Fruit fly (Drosophila melanogaster) whole organism, embryonic: ENCODE results near the gene Pif1.
A peak's percentile ranks its signal among the peaks of the same experiment; 100 is the strongest.

Source experiments
- Atf6 ChIP-seq: fragments of 200-800 bp; sonication (Bioruptor generic); IDR thresholded peaks from 2 replicates; pipeline ENCODE4 v1.3.6; 2022; ENCODE audit warnings: missing biosample characterization, missing genetic modification characterization
- CG10209 ChIP-seq: fragments of 200-800 bp; sonication (Bioruptor generic); optimal IDR thresholded peaks from 3 replicates; lab custom pipeline; 2017; ENCODE audit warnings: missing biosample characterization, mild to moderate bottlenecking, missing genetic modification characterization, missing genetic modification reagents
- CG10431 ChIP-seq: fragments of 200-800 bp; sonication (Bioruptor generic); optimal IDR thresholded peaks from 3 replicates; lab custom pipeline; 2018; ENCODE audit warnings: missing biosample characterization, mild to moderate bottlenecking, missing genetic modification characterization
- CG10979 ChIP-seq: fragments of 200-800 bp; sonication (Bioruptor generic); optimal IDR thresholded peaks from 2 replicates; lab custom pipeline; 2018; ENCODE audit warnings: missing biosample characterization, mild to moderate bottlenecking, missing genetic modification characterization, moderate library complexity
- CG11247 ChIP-seq: fragments of 200-800 bp; sonication (Bioruptor generic); IDR thresholded peaks from 2 replicates; pipeline ENCODE4 v1.3.6; 2022; ENCODE audit warnings: missing biosample characterization, missing genetic modification characterization
- CG12155 ChIP-seq: fragments of 200-800 bp; sonication (Bioruptor generic); optimal IDR thresholded peaks from 3 replicates; lab custom pipeline; 2016; ENCODE audit warnings: missing biosample characterization, missing genetic modification characterization
- CG12744 ChIP-seq: fragments of 200-800 bp; sonication (Bioruptor generic); optimal IDR thresholded peaks from 2 replicates; lab custom pipeline; 2016; ENCODE audit warnings: missing biosample characterization, missing genetic modification characterization
- CG13624 ChIP-seq: fragments of 200-800 bp; sonication (Bioruptor generic); optimal IDR thresholded peaks from 2 replicates; lab custom pipeline; 2016; ENCODE audit warnings: missing biosample characterization, missing genetic modification characterization
- CG15514 ChIP-seq: fragments of 200-800 bp; sonication (Bioruptor generic); optimal IDR thresholded peaks from 3 replicates; lab custom pipeline; 2017; ENCODE audit warnings: missing biosample characterization, missing genetic modification characterization, mild to moderate bottlenecking, moderate library complexity, missing genetic modification reagents
- CG1603 ChIP-seq: fragments of 200-800 bp; sonication (Bioruptor generic); optimal IDR thresholded peaks from 2 replicates; lab custom pipeline; 2019; ENCODE audit warnings: missing biosample characterization, mild to moderate bottlenecking, missing genetic modification characterization, moderate library complexity
- CG16815 ChIP-seq: fragments of 200-800 bp; sonication (Bioruptor generic); optimal IDR thresholded peaks from 3 replicates; lab custom pipeline; 2017; ENCODE audit warnings: missing biosample characterization, mild to moderate bottlenecking, missing genetic modification characterization
- CG17328 ChIP-seq: fragments of 200-800 bp; sonication (Bioruptor generic); IDR thresholded peaks from 2 replicates; pipeline ENCODE4 v1.3.6; 2022; ENCODE audit warnings: missing biosample characterization, missing genetic modification characterization
- CG17359 ChIP-seq: fragments of 200-800 bp; sonication (Bioruptor generic); optimal IDR thresholded peaks from 3 replicates; lab custom pipeline; 2018; ENCODE audit warnings: missing biosample characterization, mild to moderate bottlenecking, missing genetic modification characterization, moderate library complexity
- CG2116 ChIP-seq: fragments of 200-800 bp; sonication (Bioruptor generic); optimal IDR thresholded peaks from 3 replicates; lab custom pipeline; 2018; ENCODE audit warnings: missing biosample characterization, mild to moderate bottlenecking, missing genetic modification characterization
- CG5245 ChIP-seq: fragments of 200-800 bp; sonication (Bioruptor generic); optimal IDR thresholded peaks from 3 replicates; lab custom pipeline; 2016; ENCODE audit warnings: missing biosample characterization, missing genetic modification characterization
- CG6254 ChIP-seq: fragments of 200-800 bp; sonication (Bioruptor generic); optimal IDR thresholded peaks from 3 replicates; lab custom pipeline; 2017; ENCODE audit warnings: mild to moderate bottlenecking, missing biosample characterization, missing genetic modification reagents, missing genetic modification characterization
- CG6791 ChIP-seq: fragments of 200-800 bp; sonication (Bioruptor generic); IDR thresholded peaks from 3 replicates; pipeline ENCODE4 v1.3.6; 2022; ENCODE audit warnings: missing biosample characterization, missing genetic modification characterization; ENCODE audit not compliant: partially characterized antibody
- CG6854 ChIP-seq: fragments of 200-800 bp; sonication (Bioruptor generic); optimal IDR thresholded peaks from 3 replicates; lab custom pipeline; 2017; ENCODE audit warnings: missing biosample characterization, mild to moderate bottlenecking, missing genetic modification characterization
- CG8924 ChIP-seq: fragments of 200-800 bp; optimal IDR thresholded peaks from 3 replicates; lab custom pipeline; 2019; ENCODE audit warnings: missing biosample characterization, mild to moderate bottlenecking, missing genetic modification characterization, moderate library complexity
- CG8944 ChIP-seq: fragments of 200-800 bp; sonication (Bioruptor generic); optimal IDR thresholded peaks from 3 replicates; lab custom pipeline; 2016; ENCODE audit warnings: missing biosample characterization, missing genetic modification characterization
- CG9609 ChIP-seq: fragments of 200-800 bp; sonication (Bioruptor generic); optimal IDR thresholded peaks from 3 replicates; lab custom pipeline; 2016; ENCODE audit warnings: missing biosample characterization, missing genetic modification characterization
- CG9727 ChIP-seq: fragments of 200-800 bp; sonication (Bioruptor generic); optimal IDR thresholded peaks from 3 replicates; lab custom pipeline; 2017; ENCODE audit warnings: missing biosample characterization, mild to moderate bottlenecking, missing genetic modification characterization
- Dbx ChIP-seq: fragments of 200-800 bp; sonication (Bioruptor generic); IDR thresholded peaks from 3 replicates; pipeline ENCODE4 v1.3.6; 2022; ENCODE audit warnings: missing biosample characterization, missing genetic modification characterization
- Ets97D ChIP-seq: fragments of 200-800 bp; sonication (Bioruptor generic); optimal IDR thresholded peaks from 3 replicates; lab custom pipeline; 2016; ENCODE audit warnings: missing biosample characterization, missing genetic modification characterization
- Gsc ChIP-seq: fragments of 200-800 bp; sonication (Bioruptor generic); IDR thresholded peaks from 2 replicates; pipeline ENCODE4 v1.3.6; 2022; ENCODE audit warnings: missing biosample characterization, missing genetic modification characterization
- Jarid2 ChIP-seq: fragments of 200-800 bp; sonication (Bioruptor generic); optimal IDR thresholded peaks from 3 replicates; lab custom pipeline; 2017; ENCODE audit warnings: mild to moderate bottlenecking, missing biosample characterization, missing genetic modification reagents, missing genetic modification characterization
- Lpt ChIP-seq: fragments of >200 bp; optimal IDR thresholded peaks from 2 replicates; lab custom pipeline; 2018; ENCODE audit warnings: missing biosample characterization, missing genetic modification characterization
- MTF-1 ChIP-seq: fragments of 200-800 bp; sonication (Bioruptor generic); optimal IDR thresholded peaks from 2 replicates; lab custom pipeline; 2018; ENCODE audit warnings: missing biosample characterization, mild to moderate bottlenecking, missing genetic modification characterization, borderline replicate concordance
- Med ChIP-seq: fragments of 200-800 bp; sonication (Bioruptor generic); peaks from one replicate; lab custom pipeline; 2016; ENCODE audit warnings: missing biosample characterization, missing genetic modification characterization, mild to moderate bottlenecking, inconsistent platforms, moderate library complexity
- Mes4 ChIP-seq: fragments of 200-800 bp; sonication (Bioruptor generic); optimal IDR thresholded peaks from 2 replicates; lab custom pipeline; 2016; ENCODE audit warnings: missing biosample characterization, missing genetic modification characterization
- NC2α ChIP-seq: fragments of 200-800 bp; sonication (Bioruptor generic); optimal IDR thresholded peaks from 2 replicates; lab custom pipeline; 2016; ENCODE audit warnings: missing biosample characterization, missing genetic modification characterization
- Nf-YB ChIP-seq: fragments of 200-800 bp; sonication (Bioruptor generic); optimal IDR thresholded peaks from 3 replicates; lab custom pipeline; 2019; ENCODE audit warnings: missing biosample characterization, mild to moderate bottlenecking, missing genetic modification characterization, moderate library complexity
- Nf-YC ChIP-seq: fragments of 200-800 bp; optimal IDR thresholded peaks from 3 replicates; lab custom pipeline; 2019; ENCODE audit warnings: missing biosample characterization, mild to moderate bottlenecking, missing genetic modification characterization, moderate library complexity
- Pdp1 ChIP-seq, 2 experiments: fragments of 200-800 bp; sonication (Bioruptor generic); optimal IDR thresholded peaks; 3 replicates each; lab custom pipeline; 2016; ENCODE audit warnings: missing biosample characterization in 2 of 2, missing genetic modification characterization in 2 of 2, mild to moderate bottlenecking in 1 of 2, moderate library complexity in 1 of 2
- az2 ChIP-seq: fragments of 200-800 bp; sonication (Bioruptor generic); optimal IDR thresholded peaks from 3 replicates; lab custom pipeline; 2016; ENCODE audit warnings: missing biosample characterization, missing genetic modification characterization
- bbx ChIP-seq: fragments of 200-800 bp; sonication (Bioruptor generic); IDR thresholded peaks from 2 replicates; pipeline ENCODE4 v1.3.6; 2022; ENCODE audit warnings: missing biosample characterization, missing genetic modification characterization; ENCODE audit not compliant: partially characterized antibody
- btn ChIP-seq: fragments of 200-800 bp; sonication (Bioruptor generic); optimal IDR thresholded peaks from 2 replicates; lab custom pipeline; 2016; ENCODE audit warnings: missing biosample characterization, missing genetic modification characterization
- ems ChIP-seq: fragments of 200-800 bp; sonication (Bioruptor generic); optimal IDR thresholded peaks from 3 replicates; lab custom pipeline; 2016; ENCODE audit warnings: missing biosample characterization, missing genetic modification characterization
- en ChIP-seq: fragments of 200-800 bp; sonication (Bioruptor generic); optimal IDR thresholded peaks from 2 replicates; lab custom pipeline; 2016; ENCODE audit warnings: missing biosample characterization, missing genetic modification characterization
- gro ChIP-seq: fragments of 200-800 bp; sonication (Bioruptor generic); optimal IDR thresholded peaks from 2 replicates; lab custom pipeline; 2016; ENCODE audit warnings: missing biosample characterization, missing genetic modification characterization
- insv ChIP-seq, 2 experiments: fragments of 200-800 bp; sonication (Bioruptor generic); optimal IDR thresholded peaks; 3 replicates each; lab custom pipeline; 2016 to 2018; ENCODE audit warnings: missing biosample characterization in 2 of 2, missing genetic modification characterization in 2 of 2
- knrl ChIP-seq: fragments of 200-800 bp; sonication (Bioruptor generic); IDR thresholded peaks from 3 replicates; pipeline ENCODE4 v1.3.6; 2022; ENCODE audit warnings: missing biosample characterization, missing genetic modification characterization; ENCODE audit not compliant: partially characterized antibody
- lbe ChIP-seq: fragments of 200-800 bp; sonication (Bioruptor generic); optimal IDR thresholded peaks from 2 replicates; lab custom pipeline; 2016; ENCODE audit warnings: missing biosample characterization, mild to moderate bottlenecking, missing genetic modification characterization
- mirr ChIP-seq: fragments of 200-800 bp; sonication (Bioruptor generic); optimal IDR thresholded peaks from 3 replicates; lab custom pipeline; 2018; ENCODE audit warnings: missing biosample characterization, mild to moderate bottlenecking, missing genetic modification characterization
- pb ChIP-seq: fragments of 200-800 bp; sonication (Bioruptor generic); optimal IDR thresholded peaks from 3 replicates; lab custom pipeline; 2016; ENCODE audit warnings: missing biosample characterization, missing genetic modification characterization
- seq ChIP-seq: fragments of 200-800 bp; sonication (Bioruptor generic); IDR thresholded peaks from 2 replicates; pipeline ENCODE4 v1.3.6; 2022; ENCODE audit warnings: missing biosample characterization, missing genetic modification characterization
- sim ChIP-seq: fragments of 200-800 bp; sonication (Bioruptor generic); IDR thresholded peaks from 2 replicates; pipeline ENCODE4 v1.3.6; 2022; ENCODE audit warnings: missing biosample characterization, missing genetic modification characterization
- twi ChIP-seq: fragments of 200-800 bp; optimal IDR thresholded peaks from 2 replicates; lab custom pipeline; 2019; ENCODE audit warnings: missing biosample characterization, mild to moderate bottlenecking, missing genetic modification characterization, moderate library complexity
- unc-4 ChIP-seq: fragments of 200-800 bp; sonication (Bioruptor generic); IDR thresholded peaks from 2 replicates; pipeline ENCODE4 v1.3.6; 2022; ENCODE audit warnings: missing biosample characterization, missing genetic modification characterization; ENCODE audit not compliant: partially characterized antibody
- usp ChIP-seq: fragments of >200 bp; optimal IDR thresholded peaks from 2 replicates; lab custom pipeline; 2017; ENCODE audit warnings: missing biosample characterization, missing genetic modification characterization
- z ChIP-seq: fragments of 200-800 bp; sonication (Bioruptor generic); IDR thresholded peaks from 3 replicates; pipeline ENCODE4 v1.3.6; 2022; ENCODE audit warnings: missing biosample characterization, missing genetic modification characterization

Pif1 gene

DNA sequence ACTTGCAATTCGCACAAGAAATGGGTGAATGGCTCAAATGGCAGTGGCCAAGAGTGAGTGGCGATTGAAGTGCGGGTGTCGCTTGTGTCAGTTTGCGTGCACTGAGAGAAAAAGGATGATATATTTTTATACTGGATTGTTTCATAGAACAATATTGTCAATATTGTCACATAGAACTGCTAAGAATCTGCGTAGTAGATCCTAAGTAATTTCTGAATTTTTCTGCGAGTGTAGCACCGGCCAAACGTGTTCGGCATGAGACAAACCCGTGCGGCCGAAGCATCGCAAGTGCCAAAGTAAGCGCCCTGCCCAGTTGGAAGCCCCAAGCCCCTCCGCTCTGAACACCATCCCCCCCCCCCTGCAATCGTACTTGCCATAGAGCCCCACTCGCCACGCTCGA, 29.5 kb downstream of the Pif1 start (continued):
- TF ChIP-seq Mes4 (peak; percentile 28), Atf6 (peak; percentile 54; the same call in 1 of the 2 replicates), CG6254 (GFP tag; lab: Kevin White, UChicago) (peak; percentile 65), CG1603 (tag; lab: Kevin White, UChicago) (peak; percentile 90), Nf-YB (GFP tag; lab: Kevin White, UChicago) (no peak), CG17328 (GFP tag; lab: Robert Waterston, UW) (peak; percentile 77), CG5245 (GFP tag; lab: Kevin White, UChicago) (peak; percentile 14), CG10209 (GFP tag; lab: Kevin White, UChicago) (peak; percentile 72), az2 (GFP tag; lab: Kevin White, UChicago) (peak; percentile 50), knrl (no peak), Med (GFP tag; lab: Kevin White, UChicago) (peak; percentile 89), ems (peak; percentile 24), sim (GFP tag; lab: Robert Waterston, UW) (0 out of 2 replicates have a peak, but pooled peaks have one; percentile 50), CG2116 (GFP tag; lab: Kevin White, UChicago) (no peak), insv (GFP tag; optimal IDR thresholded peaks at IDR 0.05; lab: Kevin White, UChicago) (no peak), en (GFP tag; lab: Kevin White, UChicago) (peak; percentile 50), z (GFP tag; lab: Robert Waterston, UW) (no peak), CG11247 (peak; percentile 58; the same call in 1 of the 2 replicates), gro (no peak), Jarid2 (GFP tag; lab: Kevin White, UChicago) (peak; percentile 21), CG8944 (GFP tag; lab: Kevin White, UChicago) (peak; percentile 51), lbe (GFP tag; lab: Kevin White, UChicago) (no peak), Ets97D (GFP tag; lab: Kevin White, UChicago) (no peak), CG10979 (peak; percentile 74), unc-4 (GFP tag; lab: Robert Waterston, UW) (no peak), bbx (no peak), twi (tag; lab: Kevin White, UChicago) (no peak), CG10431 (GFP tag; lab: Kevin White, UChicago) (no peak), CG12744 (GFP tag; lab: Kevin White, UChicago) (no peak), seq (0 out of 2 replicates have a peak, but pooled peaks have one; percentile 38), pb (GFP tag; lab: Kevin White, UChicago) (no peak), CG13624 (GFP tag; lab: Kevin White, UChicago) (no peak), CG15514 (peak; percentile 48), CG9727 (GFP tag; lab: Kevin White, UChicago) (no peak), CG12155 (GFP tag; lab: Kevin White, UChicago) (peak; percentile 13), Dbx (GFP tag; lab: Robert Waterston, UW) (0 out of 3 replicates have a peak, but pooled peaks have one; percentile 43), mirr (GFP tag; lab: Kevin White, UChicago) (no peak), Nf-YC (no peak), btn (no peak), CG17359 (tag; lab: Kevin White, UChicago) (peak; percentile 84), MTF-1 (GFP tag; lab: Kevin White, UChicago) (peak; percentile 43), CG8924 (peak; percentile 55), CG9609 (GFP tag; lab: Kevin White, UChicago) (peak; percentile 69), NC2α (no peak), usp (GFP tag; lab: Kevin White, UChicago) (no peak), CG16815 (peak; percentile 25), CG6854 (GFP tag; lab: Kevin White, UChicago) (no peak), Lpt (GFP tag; lab: Kevin White, UChicago) (no peak), Pdp1 (GFP tag; optimal IDR thresholded peaks at IDR 0.05; lab: Kevin White, UChicago) (no peak), Gsc (peak; percentile 54; the same call in 1 of the 2 replicates), CG6791 (GFP tag; lab: Robert Waterston, UW) (no peak)
